Worm (Caenorhabditis elegans) whole organism, early embryonic: Measurements from ENCODE around the gene clec-144.

Experiments used
- B0310.2 ChIP-seq: sonication (generic microtip); optimal IDR thresholded peaks from 2 replicates; lab custom pipeline; 2016; ENCODE audit warnings: mild to moderate bottlenecking, missing genetic modification characterization, missing compliant biosample characterization
- F13C5.2 ChIP-seq: sonication (generic microtip); optimal IDR thresholded peaks from 2 replicates; lab custom pipeline; 2017; ENCODE audit warnings: mild to moderate bottlenecking, missing genetic modification characterization, inconsistent platforms, missing compliant biosample characterization
- aly-1 ChIP-seq: sonication (generic microtip); optimal IDR thresholded peaks from 2 replicates; lab custom pipeline; 2016; ENCODE audit warnings: missing genetic modification characterization, missing compliant biosample characterization
- ama-1 ChIP-seq: fragments of 150-350 bp; optimal IDR thresholded peaks from 2 replicates; lab custom pipeline; 2014
- ceh-13 ChIP-seq: fragments of 200-800 bp; sonication (Bioruptor generic); optimal IDR thresholded peaks from 2 replicates; lab custom pipeline; 2018; ENCODE audit warnings: mild to moderate bottlenecking, missing genetic modification characterization, missing compliant biosample characterization
- ceh-36 ChIP-seq: sonication (generic microtip); optimal IDR thresholded peaks from 2 replicates; lab custom pipeline; 2016; ENCODE audit warnings: missing genetic modification characterization, inconsistent platforms, missing compliant biosample characterization
- ets-7 ChIP-seq: sonication (generic microtip); optimal IDR thresholded peaks from 2 replicates; lab custom pipeline; 2016; ENCODE audit warnings: missing genotype, missing genetic modification characterization, missing compliant biosample characterization
- flt-1 ChIP-seq: fragments of 200-800 bp; sonication (Bioruptor generic); IDR thresholded peaks from 2 replicates; pipeline ENCODE4 v1.3.6; 2022; ENCODE audit warnings: missing genetic modification characterization, missing compliant biosample characterization
- hmbx-1 ChIP-seq: sonication (generic microtip); optimal IDR thresholded peaks from 2 replicates; lab custom pipeline; 2016; ENCODE audit warnings: mild to moderate bottlenecking, missing genetic modification characterization, missing compliant biosample characterization
- hmg-4 ChIP-seq: fragments of 200-800 bp; sonication (Bioruptor generic); optimal IDR thresholded peaks from 2 replicates; lab custom pipeline; 2018; ENCODE audit warnings: mild to moderate bottlenecking, missing genetic modification characterization, missing compliant biosample characterization
- hnd-1 ChIP-seq: sonication (generic microtip); optimal IDR thresholded peaks from 2 replicates; lab custom pipeline; 2016; ENCODE audit warnings: missing genetic modification characterization, missing compliant biosample characterization
- pes-1 ChIP-seq: fragments of 200-800 bp; sonication (Bioruptor generic); IDR thresholded peaks from 2 replicates; pipeline ENCODE4 v1.3.6; 2022; ENCODE audit warnings: missing genetic modification reagents, missing genetic modification characterization, missing compliant biosample characterization
- scrt-1 ChIP-seq: fragments of 200-800 bp; sonication (Bioruptor generic); IDR thresholded peaks from 2 replicates; pipeline ENCODE4 v1.3.6; 2022; ENCODE audit warnings: missing genetic modification characterization, missing compliant biosample characterization
- sea-1 ChIP-seq: fragments of 200-800 bp; sonication (Bioruptor generic); conservative IDR thresholded peaks from 2 replicates; pipeline ENCODE4 v1.3.6; 2022; ENCODE audit warnings: missing genetic modification characterization, missing compliant biosample characterization
- tbx-11 ChIP-seq: fragments of 200-800 bp; sonication (Bioruptor generic); IDR thresholded peaks from 2 replicates; pipeline ENCODE4 v1.3.6; 2022; ENCODE audit warnings: missing genetic modification characterization, missing compliant biosample characterization
- tbx-37 ChIP-seq: fragments of 200-800 bp; sonication (Bioruptor generic); conservative IDR thresholded peaks from 2 replicates; pipeline ENCODE4 v1.3.6; 2022; ENCODE audit warnings: missing genetic modification reagents, missing genetic modification characterization, missing compliant biosample characterization
- tra-4 ChIP-seq: sonication (generic microtip); optimal IDR thresholded peaks from 2 replicates; lab custom pipeline; 2017; ENCODE audit warnings: missing genetic modification characterization, missing compliant biosample characterization

Gene clec-144

ce11 chrII:11845954-11846353 is 13.6 kb upstream of the clec-144 start:
- TF ChIP-seq pes-1 (no peak), ama-1 (lab: Kevin White, UChicago) (no peak), ceh-36 (tag; lab: Kevin White, UChicago) (no peak), tbx-11 (GFP tag; lab: Robert Waterston, UW) (no peak), tbx-37 (no peak), ets-7 (tag; lab: Kevin White, UChicago) (no peak), B0310.2 (tag; lab: Kevin White, UChicago) (no peak), sea-1 (GFP tag; lab: Robert Waterston, UW) (no peak), ceh-13 (GFP tag; lab: Kevin White, UChicago) (no peak), hmbx-1 (tag; lab: Kevin White, UChicago) (no peak), scrt-1 (GFP tag; lab: Robert Waterston, UW) (no peak)

ce11 chrII:11844984-11845383 is 12.6 kb upstream of the clec-144 start:
- no peak for TF ChIP-seq tra-4 (tag; lab: Kevin White, UChicago)
- TF ChIP-seq ceh-36 (tag; lab: Kevin White, UChicago): no peak
- no peak for TF ChIP-seq B0310.2 (tag; lab: Kevin White, UChicago)
- TF ChIP-seq flt-1 (GFP tag; lab: Robert Waterston, UW): no peak
- TF ChIP-seq aly-1 (tag; lab: Kevin White, UChicago): no peak
- no peak for TF ChIP-seq sea-1 (GFP tag; lab: Robert Waterston, UW)
- no peak for TF ChIP-seq F13C5.2 (tag; lab: Kevin White, UChicago)

- TF ChIP-seq aly-1 (tag; lab: Kevin White, UChicago): no peak
Observed at ce11 chrII:11844072-11844471, 11.7 kb upstream of the clec-144 start.

- no peak for TF ChIP-seq sea-1 (GFP tag; lab: Robert Waterston, UW)
- TF ChIP-seq hmbx-1 (tag; lab: Kevin White, UChicago): no peak
- TF ChIP-seq hmg-4 (GFP tag; lab: Kevin White, UChicago): no peak
- TF ChIP-seq tbx-37: no peak
- TF ChIP-seq tbx-11 (GFP tag; lab: Robert Waterston, UW): no peak
- no peak for TF ChIP-seq aly-1 (tag; lab: Kevin White, UChicago)
- TF ChIP-seq tra-4 (tag; lab: Kevin White, UChicago): no peak
- no peak for TF ChIP-seq pes-1
Observed at ce11 chrII:11843441-11843840, 11.1 kb upstream of the clec-144 start.

- TF ChIP-seq tbx-11 (GFP tag; lab: Robert Waterston, UW): no peak
- TF ChIP-seq ama-1 (lab: Kevin White, UChicago): no peak
- TF ChIP-seq flt-1 (GFP tag; lab: Robert Waterston, UW): no peak
- TF ChIP-seq sea-1 (GFP tag; lab: Robert Waterston, UW): no peak
- TF ChIP-seq hnd-1 (tag; lab: Kevin White, UChicago): no peak
- TF ChIP-seq hmbx-1 (tag; lab: Kevin White, UChicago): no peak
- TF ChIP-seq hmg-4 (GFP tag; lab: Kevin White, UChicago): no peak
- no peak for TF ChIP-seq B0310.2 (tag; lab: Kevin White, UChicago)
- no peak for TF ChIP-seq pes-1
- no peak for TF ChIP-seq aly-1 (tag; lab: Kevin White, UChicago)
- no peak for TF ChIP-seq ets-7 (tag; lab: Kevin White, UChicago)
- TF ChIP-seq ceh-36 (tag; lab: Kevin White, UChicago): no peak
- no peak for TF ChIP-seq ceh-13 (GFP tag; lab: Kevin White, UChicago)
Observed at ce11 chrII:11842766-11843165, 10.4 kb upstream of the clec-144 start.

- TF ChIP-seq hnd-1 (tag; lab: Kevin White, UChicago): no peak
- no peak for TF ChIP-seq hmbx-1 (tag; lab: Kevin White, UChicago)
- no peak for TF ChIP-seq tbx-11 (GFP tag; lab: Robert Waterston, UW)
- TF ChIP-seq tra-4 (tag; lab: Kevin White, UChicago): no peak
- TF ChIP-seq ceh-13 (GFP tag; lab: Kevin White, UChicago): no peak
- TF ChIP-seq ama-1 (lab: Kevin White, UChicago): no peak
- TF ChIP-seq sea-1 (GFP tag; lab: Robert Waterston, UW): no peak
- no peak for TF ChIP-seq ets-7 (tag; lab: Kevin White, UChicago)
- no peak for TF ChIP-seq aly-1 (tag; lab: Kevin White, UChicago)
Observed at ce11 chrII:11842317-11842716, 9.9 kb upstream of the clec-144 start, which contains the start of gene T27D12.1. Gene T27D12.1 (plus strand): TSS chrII:11842617.

- TF ChIP-seq hnd-1 (tag; lab: Kevin White, UChicago) (no peak), hmbx-1 (tag; lab: Kevin White, UChicago) (no peak), ets-7 (tag; lab: Kevin White, UChicago) (no peak), tbx-37 (no peak), ceh-36 (tag; lab: Kevin White, UChicago) (no peak), aly-1 (tag; lab: Kevin White, UChicago) (no peak), ama-1 (lab: Kevin White, UChicago) (no peak)
Observed at ce11 chrII:11841653-11842052, 9.3 kb upstream of the clec-144 start.

- TF ChIP-seq tra-4 (tag; lab: Kevin White, UChicago): no peak
- no peak for TF ChIP-seq hnd-1 (tag; lab: Kevin White, UChicago)
- no peak for TF ChIP-seq ceh-36 (tag; lab: Kevin White, UChicago)
- TF ChIP-seq ets-7 (tag; lab: Kevin White, UChicago): no peak
- no peak for TF ChIP-seq scrt-1 (GFP tag; lab: Robert Waterston, UW)
- no peak for TF ChIP-seq pes-1
- TF ChIP-seq tbx-11 (GFP tag; lab: Robert Waterston, UW): no peak
- TF ChIP-seq B0310.2 (tag; lab: Kevin White, UChicago): no peak
- no peak for TF ChIP-seq sea-1 (GFP tag; lab: Robert Waterston, UW)
- TF ChIP-seq aly-1 (tag; lab: Kevin White, UChicago): no peak
- no peak for TF ChIP-seq ama-1 (lab: Kevin White, UChicago)
- no peak for TF ChIP-seq ceh-13 (GFP tag; lab: Kevin White, UChicago)
- no peak for TF ChIP-seq hmg-4 (GFP tag; lab: Kevin White, UChicago)
- no peak for TF ChIP-seq F13C5.2 (tag; lab: Kevin White, UChicago)
Observed at ce11 chrII:11839116-11839515, 6.7 kb upstream of the clec-144 start.
